Worm (Caenorhabditis elegans): ENCODE data around the gene F59B1.6.

- TF ChIP-seq ama-1 (optimal IDR thresholded peaks at IDR 0.05) (no peak), sea-1 (GFP tag; conservative IDR thresholded peaks at IDR 0.05) (no peak), flt-1 (GFP tag; IDR thresholded peaks at IDR 0.05) (no peak), tbx-37 (GFP tag; conservative IDR thresholded peaks at IDR 0.05) (no peak), aly-1 (tag; optimal IDR thresholded peaks at IDR 0.05) (no peak), B0310.2 (tag; optimal IDR thresholded peaks at IDR 0.05) (no peak), pes-1 (GFP tag; IDR thresholded peaks at IDR 0.05) (no peak), tbx-11 (GFP tag; IDR thresholded peaks at IDR 0.05) (no peak)
Measured at ce11 chrV:3610709-3611108, 20.8 kb downstream of the F59B1.6 start.

Data from whole organism, early embryonic.